Fruit fly (Drosophila melanogaster) whole organism, embryonic: ENCODE data around the gene Nepl21.
A peak's percentile ranks its signal among the peaks of the same experiment; 100 is the strongest.

Source experiments
- Abd-B ChIP-seq: fragments of 200-800 bp; sonication (Bioruptor generic); optimal IDR thresholded peaks from 2 replicates; lab custom pipeline; 2018; ENCODE audit warnings: missing biosample characterization, mild to moderate bottlenecking, missing genetic modification characterization, moderate library complexity
- Asciz ChIP-seq: fragments of 200-800 bp; sonication (Bioruptor generic); optimal IDR thresholded peaks from 2 replicates; lab custom pipeline; 2017; ENCODE audit warnings: missing biosample characterization, mild to moderate bottlenecking, missing genetic modification characterization, missing genetic modification reagents
- CG10147 ChIP-seq: fragments of 200-800 bp; sonication (Bioruptor generic); optimal IDR thresholded peaks from 2 replicates; lab custom pipeline; 2019; ENCODE audit warnings: missing biosample characterization, mild to moderate bottlenecking, missing genetic modification characterization, moderate library complexity
- CG10274 ChIP-seq: fragments of 200-800 bp; sonication (Bioruptor generic); optimal IDR thresholded peaks from 3 replicates; lab custom pipeline; 2017; ENCODE audit warnings: missing biosample characterization, mild to moderate bottlenecking, missing genetic modification characterization
- CG10959 ChIP-seq: fragments of 200-800 bp; sonication (Bioruptor generic); IDR thresholded peaks from 2 replicates; pipeline ENCODE4 v1.3.6; 2022; ENCODE audit warnings: missing biosample characterization, missing genetic modification characterization
- CG11456 ChIP-seq: fragments of 200-800 bp; sonication (Bioruptor generic); IDR thresholded peaks from 3 replicates; pipeline ENCODE4 v1.3.6; 2022; ENCODE audit warnings: missing biosample characterization, missing genetic modification characterization
- CG14014 ChIP-seq: fragments of 200-800 bp; sonication (Bioruptor generic); IDR thresholded peaks from 2 replicates; pipeline ENCODE4 v1.3.6; 2022; ENCODE audit warnings: missing biosample characterization, missing genetic modification characterization
- CG1529 ChIP-seq: fragments of 200-800 bp; sonication (Bioruptor generic); optimal IDR thresholded peaks from 3 replicates; lab custom pipeline; 2018; ENCODE audit warnings: missing biosample characterization, missing genetic modification characterization
- CG15479 ChIP-seq: fragments of 200-800 bp; sonication (Bioruptor generic); optimal IDR thresholded peaks from 3 replicates; lab custom pipeline; 2019; ENCODE audit warnings: missing biosample characterization, mild to moderate bottlenecking, missing genetic modification characterization, moderate library complexity
- CG3726 ChIP-seq: fragments of 200-800 bp; sonication (Bioruptor generic); IDR thresholded peaks from 3 replicates; pipeline ENCODE4, ENCODE4 v1.3.6; 2022; ENCODE audit warnings: missing biosample characterization, missing genetic modification characterization
- CG42726 ChIP-seq: fragments of 200-800 bp; sonication (Bioruptor generic); IDR thresholded peaks from 2 replicates; pipeline ENCODE4 v1.3.6; 2022; ENCODE audit warnings: missing biosample characterization, missing genetic modification characterization; ENCODE audit not compliant: partially characterized antibody
- CG4617 ChIP-seq: fragments of 200-800 bp; sonication (Bioruptor generic); optimal IDR thresholded peaks from 3 replicates; lab custom pipeline; 2016; ENCODE audit warnings: missing biosample characterization, missing genetic modification characterization, borderline replicate concordance
- CG9932 ChIP-seq: fragments of 200-800 bp; sonication (Bioruptor generic); IDR thresholded peaks from 2 replicates; pipeline ENCODE4 v1.3.6; 2022; ENCODE audit warnings: missing biosample characterization, missing genetic modification characterization
- CHES-1-like ChIP-seq: fragments of 200-800 bp; sonication (Bioruptor generic); optimal IDR thresholded peaks from 2 replicates; lab custom pipeline; 2016; ENCODE audit warnings: missing biosample characterization, missing genetic modification characterization
- Camta ChIP-seq: fragments of 200-800 bp; sonication (Bioruptor generic); optimal IDR thresholded peaks from 2 replicates; lab custom pipeline; 2016; ENCODE audit warnings: missing biosample characterization, missing genetic modification characterization
- CrebB ChIP-seq: fragments of 200-800 bp; sonication (Bioruptor generic); optimal IDR thresholded peaks from 3 replicates; lab custom pipeline; 2018; ENCODE audit warnings: missing biosample characterization, mild to moderate bottlenecking, missing genetic modification characterization
- Fer1 ChIP-seq: fragments of 200-800 bp; sonication (Bioruptor generic); optimal IDR thresholded peaks from 2 replicates; lab custom pipeline; 2017; ENCODE audit warnings: missing biosample characterization, mild to moderate bottlenecking, missing genetic modification characterization
- HHEX ChIP-seq: fragments of 200-800 bp; sonication (Bioruptor generic); optimal IDR thresholded peaks from 3 replicates; lab custom pipeline; 2017; ENCODE audit warnings: missing biosample characterization, mild to moderate bottlenecking, missing genetic modification characterization, missing genetic modification reagents
- HLH4C ChIP-seq: fragments of 200-800 bp; sonication (Bioruptor generic); IDR thresholded peaks from 3 replicates; pipeline ENCODE4 v1.3.6; 2022; ENCODE audit warnings: missing biosample characterization, missing genetic modification characterization; ENCODE audit not compliant: partially characterized antibody
- Hand ChIP-seq: fragments of 200-800 bp; sonication (Bioruptor generic); optimal IDR thresholded peaks from 2 replicates; lab custom pipeline; 2017; ENCODE audit warnings: mild to moderate bottlenecking, missing biosample characterization, missing genetic modification reagents, missing genetic modification characterization
- HmgD ChIP-seq: fragments of 200-800 bp; sonication (Bioruptor generic); optimal IDR thresholded peaks from 3 replicates; lab custom pipeline; 2016; ENCODE audit warnings: missing biosample characterization, missing genetic modification characterization
- Hr3 ChIP-seq: fragments of 200-800 bp; sonication (Bioruptor generic); optimal IDR thresholded peaks from 3 replicates; lab custom pipeline; 2016; ENCODE audit warnings: missing biosample characterization, missing genetic modification characterization
- Meics ChIP-seq: fragments of 200-800 bp; sonication (Bioruptor generic); optimal IDR thresholded peaks from 2 replicates; lab custom pipeline; 2017; ENCODE audit warnings: missing biosample characterization, mild to moderate bottlenecking, missing genetic modification characterization
- NK7.1 ChIP-seq: fragments of 200-800 bp; sonication (Bioruptor generic); optimal IDR thresholded peaks from 3 replicates; lab custom pipeline; 2016; ENCODE audit warnings: missing biosample characterization, missing genetic modification characterization
- Nf-YB ChIP-seq: fragments of 200-800 bp; sonication (Bioruptor generic); optimal IDR thresholded peaks from 3 replicates; lab custom pipeline; 2019; ENCODE audit warnings: missing biosample characterization, mild to moderate bottlenecking, missing genetic modification characterization, moderate library complexity
- Rfx ChIP-seq: fragments of 200-800 bp; sonication (Bioruptor generic); IDR thresholded peaks from 2 replicates; pipeline ENCODE4 v1.3.6; 2022; ENCODE audit warnings: missing biosample characterization, missing genetic modification characterization
- Sox100B ChIP-seq: fragments of 200-800 bp; sonication (Bioruptor generic); optimal IDR thresholded peaks from 3 replicates; lab custom pipeline; 2018; ENCODE audit warnings: missing biosample characterization, mild to moderate bottlenecking, missing genetic modification characterization
- Xrp1 ChIP-seq: fragments of 200-800 bp; sonication (Bioruptor generic); IDR thresholded peaks from 2 replicates; pipeline ENCODE4 v1.3.6; 2022; ENCODE audit warnings: missing biosample characterization, missing genetic modification characterization
- aop ChIP-seq: fragments of 200-800 bp; sonication (Bioruptor generic); IDR thresholded peaks from 2 replicates; pipeline ENCODE4 v1.3.6; 2022; ENCODE audit warnings: missing biosample characterization, missing genetic modification characterization
- cad ChIP-seq: fragments of >200 bp; optimal IDR thresholded peaks from 2 replicates; lab custom pipeline; 2017; ENCODE audit warnings: missing biosample characterization, missing genetic modification characterization
- caup ChIP-seq: fragments of 200-800 bp; sonication (Bioruptor generic); optimal IDR thresholded peaks from 3 replicates; lab custom pipeline; 2017; ENCODE audit warnings: missing biosample characterization, mild to moderate bottlenecking, missing genetic modification characterization, moderate library complexity; ENCODE audit not compliant: severe bottlenecking
- chm ChIP-seq: fragments of 200-800 bp; sonication (Bioruptor generic); IDR thresholded peaks from 2 replicates; pipeline ENCODE4 v1.3.6; 2022; ENCODE audit warnings: missing biosample characterization, missing genetic modification characterization
- eve ChIP-seq, 2 experiments: fragments of >200 bp; optimal IDR thresholded peaks; 2 replicates each; lab custom pipeline; 2017; ENCODE audit warnings: missing biosample characterization in 2 of 2, missing genetic modification characterization in 2 of 2
- fd3F ChIP-seq: fragments of 200-800 bp; sonication (Bioruptor generic); optimal IDR thresholded peaks from 2 replicates; lab custom pipeline; 2018; ENCODE audit warnings: missing biosample characterization, mild to moderate bottlenecking, missing genetic modification characterization, moderate library complexity
- hb ChIP-seq: fragments of 200-800 bp; sonication (Bioruptor generic); IDR thresholded peaks from 3 replicates; pipeline ENCODE4 v1.3.6; 2022; ENCODE audit warnings: missing biosample characterization, missing genetic modification characterization; ENCODE audit not compliant: partially characterized antibody
- hkb ChIP-seq, 2 experiments: fragments of 200-800 bp in 1 of 2; fragments of >200 bp in 1 of 2; sonication (Bioruptor generic) in 1 of 2; IDR thresholded peaks in 1 of 2; optimal IDR thresholded peaks in 1 of 2; 2 replicates each; pipeline versions ENCODE4 v1.3.6 to Lab custom; 2017 to 2022; ENCODE audit warnings: missing biosample characterization in 1 of 2, missing genetic modification characterization in 1 of 2
- insv ChIP-seq, 2 experiments: fragments of 200-800 bp; sonication (Bioruptor generic); optimal IDR thresholded peaks; 3 replicates each; lab custom pipeline; 2016 to 2018; ENCODE audit warnings: missing biosample characterization in 2 of 2, missing genetic modification characterization in 2 of 2
- lola ChIP-seq, 3 experiments: fragments of >200 bp in 2 of 3; fragments of 200-800 bp in 1 of 3; sonication (Bioruptor generic) in 1 of 3; optimal IDR thresholded peaks; 2 replicates each; lab custom pipeline; 2017 to 2019; ENCODE audit warnings: missing biosample characterization in 3 of 3, missing genetic modification characterization in 3 of 3, mild to moderate bottlenecking in 1 of 3, moderate library complexity in 1 of 3
- mirr ChIP-seq: fragments of 200-800 bp; sonication (Bioruptor generic); optimal IDR thresholded peaks from 3 replicates; lab custom pipeline; 2018; ENCODE audit warnings: missing biosample characterization, mild to moderate bottlenecking, missing genetic modification characterization
- nerfin-2 ChIP-seq: fragments of 200-800 bp; sonication (Bioruptor generic); IDR thresholded peaks from 2 replicates; pipeline ENCODE4 v1.3.6; 2022; ENCODE audit warnings: missing biosample characterization, missing genetic modification characterization; ENCODE audit not compliant: partially characterized antibody
- repo ChIP-seq: fragments of 200-800 bp; sonication (Bioruptor generic); optimal IDR thresholded peaks from 2 replicates; lab custom pipeline; 2016; ENCODE audit warnings: missing biosample characterization, missing genetic modification characterization
- salm ChIP-seq: fragments of 200-800 bp; sonication (Bioruptor generic); optimal IDR thresholded peaks from 2 replicates; lab custom pipeline; 2018; ENCODE audit warnings: missing biosample characterization, mild to moderate bottlenecking, missing genetic modification characterization
- slp2 ChIP-seq: fragments of 200-800 bp; sonication (Bioruptor generic); optimal IDR thresholded peaks from 2 replicates; lab custom pipeline; 2016; ENCODE audit warnings: missing biosample characterization, missing genetic modification characterization
- sob ChIP-seq: fragments of 200-800 bp; sonication (Bioruptor generic); IDR thresholded peaks from 2 replicates; pipeline ENCODE4 v1.3.6; 2022; ENCODE audit warnings: missing biosample characterization, missing genetic modification characterization
- tin ChIP-seq: fragments of 200-800 bp; sonication (Bioruptor generic); optimal IDR thresholded peaks from 3 replicates; lab custom pipeline; 2016; ENCODE audit warnings: missing biosample characterization, missing genetic modification characterization
- tll ChIP-seq, 2 experiments: fragments of 200-800 bp in 1 of 2; fragments of >200 bp in 1 of 2; sonication (Bioruptor generic) in 1 of 2; optimal IDR thresholded peaks; 2 replicates each; lab custom pipeline; 2017 to 2019; ENCODE audit warnings: missing biosample characterization in 2 of 2, missing genetic modification characterization in 2 of 2, mild to moderate bottlenecking in 1 of 2, moderate library complexity in 1 of 2
- trem ChIP-seq: fragments of 200-800 bp; optimal IDR thresholded peaks from 3 replicates; lab custom pipeline; 2019; ENCODE audit warnings: missing biosample characterization, mild to moderate bottlenecking, missing genetic modification characterization, moderate library complexity
- yki ChIP-seq: fragments of >200 bp; optimal IDR thresholded peaks from 3 replicates; lab custom pipeline; 2018

Gene Nepl21

dm6 chr3R:28887559-28888432 is 4.3 kb downstream of the Nepl21 start, which contains the start of the genes CG33203 and Doa (continued):
- peak; percentile 62 for TF ChIP-seq Camta
- TF ChIP-seq repo (GFP tag; lab: Kevin White, UChicago), result peak; percentile 18
- no peak for TF ChIP-seq fd3F (GFP tag; lab: Kevin White, UChicago)
- TF ChIP-seq nerfin-2 (GFP tag; lab: Robert Waterston, UW), result peak; percentile 77
- TF ChIP-seq salm, result no peak
- peak; percentile 40 for TF ChIP-seq Hr3
- no peak for TF ChIP-seq aop (GFP tag; lab: Robert Waterston, UW)
- peak; percentile 53 for TF ChIP-seq CHES-1-like (GFP tag; lab: Kevin White, UChicago)
- TF ChIP-seq Asciz (GFP tag; lab: Kevin White, UChicago), result no peak
- TF ChIP-seq CrebB (tag; lab: Kevin White, UChicago), result peak; percentile 15
- no peak for TF ChIP-seq cad (GFP tag; lab: Kevin White, UChicago)
- no peak for TF ChIP-seq Hand (GFP tag; lab: Kevin White, UChicago)
- peak; percentile 86 for TF ChIP-seq CG9932 (GFP tag; lab: Robert Waterston, UW)
- no peak for TF ChIP-seq CG11456 (GFP tag; lab: Robert Waterston, UW)
- TF ChIP-seq CG42726, result peak; percentile 85
- no peak for TF ChIP-seq Fer1
- peak; percentile 46 for TF ChIP-seq HmgD
- no peak for TF ChIP-seq CG10959 (GFP tag; lab: Robert Waterston, UW)
- TF ChIP-seq trem (tag; lab: Kevin White, UChicago), result peak; percentile 66
- peak; percentile 9 for TF ChIP-seq tin (GFP tag; lab: Kevin White, UChicago)
- TF ChIP-seq slp2, result peak; percentile 16
- peak; percentile 78 for TF ChIP-seq sob (GFP tag; lab: Robert Waterston, UW)
- peak; percentile 16 for TF ChIP-seq Abd-B (GFP tag; lab: Kevin White, UChicago)
- TF ChIP-seq HHEX (GFP tag; lab: Kevin White, UChicago), result peak; percentile 14
- no peak for TF ChIP-seq NK7.1 (GFP tag; lab: Kevin White, UChicago)
- no peak for TF ChIP-seq CG15479
- TF ChIP-seq tll (GFP tag; optimal IDR thresholded peaks at IDR 0.05; lab: Kevin White, UChicago), result no peak
- no peak for TF ChIP-seq CG10274
- TF ChIP-seq mirr, result no peak
- peak; percentile 44 for TF ChIP-seq hkb (optimal IDR thresholded peaks at IDR 0.05; lab: Kevin White, UChicago)
- no peak for TF ChIP-seq hkb (GFP tag; IDR thresholded peaks at IDR 0.05; lab: Robert Waterston, UW)
- TF ChIP-seq Xrp1 (GFP tag; lab: Robert Waterston, UW), result peak; percentile 14; the same call in 1 of the 2 replicates
- TF ChIP-seq Nf-YB (GFP tag; lab: Kevin White, UChicago), result no peak
- TF ChIP-seq Meics (GFP tag; lab: Kevin White, UChicago), result no peak
- no peak for TF ChIP-seq CG1529
- TF ChIP-seq CG4617 (GFP tag; lab: Kevin White, UChicago), result no peak
- TF ChIP-seq lola (GFP tag; optimal IDR thresholded peaks at IDR 0.05; lab: Kevin White, UChicago), result no peak
- TF ChIP-seq CG3726 (GFP tag; lab: Robert Waterston, UW), result 0 out of 3 replicates have a peak, but pooled peaks have one; percentile 37
- TF ChIP-seq chm (GFP tag; lab: Robert Waterston, UW), result no peak
- TF ChIP-seq eve (GFP tag; optimal IDR thresholded peaks at IDR 0.05; lab: Kevin White, UChicago), result no peak
- TF ChIP-seq Rfx (GFP tag; lab: Robert Waterston, UW), result peak; percentile 71
- no peak for TF ChIP-seq Sox100B (GFP tag; lab: Kevin White, UChicago)
- peak in 1 of 2 experiments; percentile 21 for TF ChIP-seq insv (GFP tag; optimal IDR thresholded peaks at IDR 0.05; lab: Kevin White, UChicago)
- peak; percentile 81 for TF ChIP-seq HLH4C (GFP tag; lab: Robert Waterston, UW)
- no peak for TF ChIP-seq yki
- peak; percentile 25 for TF ChIP-seq caup (GFP tag; lab: Kevin White, UChicago)
- no peak for TF ChIP-seq CG14014 (GFP tag; lab: Robert Waterston, UW)
- TF ChIP-seq hb (GFP tag; lab: Robert Waterston, UW), result peak; percentile 82; the same call in 2 of the 3 replicates
- no peak for TF ChIP-seq CG10147 (GFP tag; lab: Kevin White, UChicago)
